Worm (Caenorhabditis elegans) whole organism, L2 larva: ENCODE results near the gene rig-3.
A peak's percentile ranks its signal among the peaks of the same experiment; 100 is the strongest.

Experiments used
- F13H6.1 ChIP-seq: sonication (generic microtip); optimal IDR thresholded peaks from 2 replicates; lab custom pipeline; 2016; ENCODE audit warnings: missing genetic modification characterization, missing compliant biosample characterization
- R02D3.7 ChIP-seq: fragments of 150-350 bp; optimal IDR thresholded peaks from 2 replicates; lab custom pipeline; 2014; ENCODE audit warnings: missing biosample characterization, missing genetic modification characterization
- ZK546.5 ChIP-seq: sonication (generic microtip); optimal IDR thresholded peaks from 2 replicates; lab custom pipeline; 2017; ENCODE audit warnings: missing biosample characterization, missing genetic modification characterization
- alr-1 ChIP-seq: fragments of 150-350 bp; optimal IDR thresholded peaks from 2 replicates; lab custom pipeline; 2014; ENCODE audit warnings: missing biosample characterization, missing genetic modification characterization
- aly-2 ChIP-seq: fragments of 150-350 bp; optimal IDR thresholded peaks from 2 replicates; lab custom pipeline; 2014; ENCODE audit warnings: missing biosample characterization, missing genetic modification characterization
- ama-1 ChIP-seq: fragments of 150-350 bp; optimal IDR thresholded peaks from 2 replicates; lab custom pipeline; 2018; ENCODE audit warnings: inconsistent platforms
- blmp-1 ChIP-seq: sonication (generic microtip); optimal IDR thresholded peaks from 2 replicates; lab custom pipeline; 2017; ENCODE audit warnings: missing genetic modification characterization, mild to moderate bottlenecking, missing compliant biosample characterization, antibody characterized with exemption, moderate library complexity; ENCODE audit not compliant: insufficient read depth
- ceh-16 ChIP-seq: fragments of 150-350 bp; optimal IDR thresholded peaks from 2 replicates; lab custom pipeline; 2014; ENCODE audit warnings: missing biosample characterization, missing genetic modification characterization
- ceh-82 ChIP-seq: fragments of 150-350 bp; optimal IDR thresholded peaks from 2 replicates; lab custom pipeline; 2014; ENCODE audit warnings: missing biosample characterization, missing genetic modification characterization
- crh-2 ChIP-seq: sonication (generic microtip); optimal IDR thresholded peaks from 2 replicates; lab custom pipeline; 2017; ENCODE audit warnings: missing biosample characterization, missing genetic modification characterization
- dmd-4 ChIP-seq: sonication (generic microtip); optimal IDR thresholded peaks from 2 replicates; lab custom pipeline; 2017; ENCODE audit warnings: missing biosample characterization, missing genetic modification characterization
- egl-27 ChIP-seq: sonication (generic microtip); optimal IDR thresholded peaks from 3 replicates; lab custom pipeline; 2017; ENCODE audit warnings: missing biosample characterization, missing genetic modification reagents, missing genetic modification characterization
- fos-1 ChIP-seq: fragments of 150-350 bp; optimal IDR thresholded peaks from 2 replicates; lab custom pipeline; 2014; ENCODE audit warnings: missing biosample characterization, missing genetic modification characterization
- gmeb-1 ChIP-seq: fragments of 150-350 bp; optimal IDR thresholded peaks from 2 replicates; lab custom pipeline; 2014; ENCODE audit warnings: missing biosample characterization, missing genetic modification characterization
- lin-11 ChIP-seq: fragments of 150-350 bp; sonication (generic microtip); optimal IDR thresholded peaks from 2 replicates; lab custom pipeline; 2014; ENCODE audit warnings: missing biosample characterization, missing genetic modification characterization, inconsistent platforms, mixed read lengths
- lin-13 ChIP-seq: fragments of 150-350 bp; optimal IDR thresholded peaks from 2 replicates; lab custom pipeline; 2014; ENCODE audit warnings: missing biosample characterization, missing genetic modification reagents, missing genetic modification characterization
- lin-39 ChIP-seq: fragments of 150-350 bp; optimal IDR thresholded peaks from 2 replicates; lab custom pipeline; 2014; ENCODE audit warnings: missing biosample characterization, missing genetic modification reagents, missing genetic modification characterization
- lsy-2 ChIP-seq, 2 experiments: fragments of 150-350 bp in 1 of 2; sonication (generic microtip) in 1 of 2; optimal IDR thresholded peaks; 2 replicates each; lab custom pipeline; 2014 to 2017; ENCODE audit warnings: missing biosample characterization in 2 of 2, missing genetic modification characterization in 2 of 2
- mab-5 ChIP-seq: fragments of 150-350 bp; optimal IDR thresholded peaks from 2 replicates; lab custom pipeline; 2014; ENCODE audit warnings: missing biosample characterization, missing genetic modification characterization
- mbf-1 ChIP-seq: sonication (generic microtip); optimal IDR thresholded peaks from 2 replicates; lab custom pipeline; 2017; ENCODE audit warnings: missing biosample characterization, missing genetic modification characterization
- mdl-1 ChIP-seq, 2 experiments: fragments of 150-350 bp in 1 of 2; sonication (generic microtip) in 1 of 2; optimal IDR thresholded peaks; 2 replicates each; lab custom pipeline; 2017; ENCODE audit warnings: missing biosample characterization in 2 of 2, missing genetic modification characterization in 2 of 2
- nhr-10 ChIP-seq: sonication (generic microtip); optimal IDR thresholded peaks from 2 replicates; lab custom pipeline; 2017; ENCODE audit warnings: missing biosample characterization, missing genetic modification characterization
- nhr-11 ChIP-seq: fragments of 150-350 bp; optimal IDR thresholded peaks from 2 replicates; lab custom pipeline; 2014; ENCODE audit warnings: missing biosample characterization, missing genetic modification characterization
- nhr-12 ChIP-seq: fragments of 150-350 bp; optimal IDR thresholded peaks from 2 replicates; lab custom pipeline; 2014; ENCODE audit warnings: missing biosample characterization, missing genetic modification characterization
- nhr-129 ChIP-seq: fragments of 150-350 bp; optimal IDR thresholded peaks from 2 replicates; lab custom pipeline; 2014; ENCODE audit warnings: missing biosample characterization, missing genetic modification characterization
- nhr-21 ChIP-seq: fragments of 150-350 bp; optimal IDR thresholded peaks from 2 replicates; lab custom pipeline; 2014; ENCODE audit warnings: missing biosample characterization, missing genetic modification characterization
- nhr-237 ChIP-seq: fragments of 150-350 bp; optimal IDR thresholded peaks from 2 replicates; lab custom pipeline; 2014; ENCODE audit warnings: missing biosample characterization, missing genetic modification characterization
- nhr-25 ChIP-seq: fragments of 150-350 bp; sonication (generic microtip); optimal IDR thresholded peaks from 3 replicates; lab custom pipeline; 2014; ENCODE audit warnings: missing biosample characterization, missing genetic modification characterization
- nhr-6 ChIP-seq: fragments of 150-350 bp; optimal IDR thresholded peaks from 2 replicates; lab custom pipeline; 2014; ENCODE audit warnings: missing biosample characterization, missing genetic modification characterization
- nhr-77 ChIP-seq: fragments of 150-350 bp; optimal IDR thresholded peaks from 2 replicates; lab custom pipeline; 2014; ENCODE audit warnings: missing biosample characterization, missing genetic modification characterization
- peb-1 ChIP-seq: fragments of 150-350 bp; optimal IDR thresholded peaks from 2 replicates; lab custom pipeline; 2014; ENCODE audit warnings: missing biosample characterization, missing genetic modification characterization
- sem-4 ChIP-seq: fragments of 150-350 bp; optimal IDR thresholded peaks from 2 replicates; lab custom pipeline; 2014; ENCODE audit warnings: missing biosample characterization, missing genetic modification reagents, missing genetic modification characterization
- skn-1 ChIP-seq: sonication (generic microtip); optimal IDR thresholded peaks from 2 replicates; lab custom pipeline; 2017; ENCODE audit warnings: missing biosample characterization, missing genetic modification characterization
- sma-3 ChIP-seq: sonication (generic microtip); optimal IDR thresholded peaks from 2 replicates; lab custom pipeline; 2016; ENCODE audit warnings: missing genetic modification reagents, missing genetic modification characterization, missing compliant biosample characterization
- sma-9 ChIP-seq, 2 experiments: fragments of 150-350 bp in 1 of 2; sonication (generic microtip) in 1 of 2; optimal IDR thresholded peaks; 2 replicates each; lab custom pipeline; 2014 to 2016; ENCODE audit warnings: missing genetic modification characterization in 2 of 2, mild to moderate bottlenecking in 1 of 2, missing biosample characterization in 1 of 2, missing compliant biosample characterization in 1 of 2, missing genetic modification reagents in 1 of 2, moderate library complexity in 1 of 2
- snpc-4 ChIP-seq: fragments of 150-350 bp; optimal IDR thresholded peaks from 2 replicates; lab custom pipeline; 2014; ENCODE audit warnings: missing biosample characterization, missing genetic modification characterization
- unc-39 ChIP-seq: fragments of 150-350 bp; optimal IDR thresholded peaks from 2 replicates; lab custom pipeline; 2014; ENCODE audit warnings: missing biosample characterization, missing genetic modification characterization
- unc-62 ChIP-seq: fragments of 150-350 bp; optimal IDR thresholded peaks from 2 replicates; lab custom pipeline; 2014; ENCODE audit warnings: missing biosample characterization, missing genetic modification reagents, missing genetic modification characterization
- ztf-11 ChIP-seq: sonication (generic microtip); optimal IDR thresholded peaks from 2 replicates; lab custom pipeline; 2017; ENCODE audit warnings: missing biosample characterization, missing genetic modification characterization

Gene rig-3

ce11 chrX:6884439-6884838, 31.0 kb downstream of the rig-3 start:
- TF ChIP-seq ZK546.5 = no peak
- no peak for TF ChIP-seq nhr-21
- no peak for TF ChIP-seq ztf-11 (tag; lab: Kevin White, UChicago)
- no peak for TF ChIP-seq R02D3.7 (tag; lab: Kevin White, UChicago)
- no peak for TF ChIP-seq sma-3 (GFP tag; lab: Kevin White, UChicago)
- no peak for TF ChIP-seq peb-1 (tag; lab: Kevin White, UChicago)

ce11 chrX:6885227-6885853, 31.9 kb downstream of the rig-3 start, which contains the start of gene F41C6.7:
F41C6.7 (minus strand) TSS chrX:6885277.
- TF ChIP-seq crh-2 = no peak
- TF ChIP-seq snpc-4 (tag; lab: Kevin White, UChicago) = no peak
- no peak for TF ChIP-seq nhr-77 (tag; lab: Kevin White, UChicago)
- peak; percentile 23 for TF ChIP-seq fos-1

ce11 chrX:6888208-6888607, 34.8 kb downstream of the rig-3 start:
- TF ChIP-seq R02D3.7 (tag; lab: Kevin White, UChicago) = no peak
- no peak for TF ChIP-seq nhr-10 (tag; lab: Kevin White, UChicago)
- TF ChIP-seq nhr-12 (tag; lab: Kevin White, UChicago) = no peak
- TF ChIP-seq ama-1 (lab: Kevin White, UChicago) = no peak
- no peak for TF ChIP-seq sma-9 (GFP tag; optimal IDR thresholded peaks at IDR 0.05; lab: Kevin White, UChicago)
- TF ChIP-seq sma-9 (tag; optimal IDR thresholded peaks at IDR 0.05; lab: Kevin White, UChicago) = no peak
- TF ChIP-seq nhr-6 (tag; lab: Kevin White, UChicago) = no peak
- no peak for TF ChIP-seq ceh-82 (tag; lab: Kevin White, UChicago)
- TF ChIP-seq snpc-4 (tag; lab: Kevin White, UChicago) = no peak
- no peak for TF ChIP-seq nhr-11 (tag; lab: Kevin White, UChicago)
- no peak for TF ChIP-seq peb-1 (tag; lab: Kevin White, UChicago)
- TF ChIP-seq crh-2 = no peak
- TF ChIP-seq lin-39 (tag; lab: Kevin White, UChicago) = no peak
- TF ChIP-seq alr-1 (tag; lab: Kevin White, UChicago) = no peak
- TF ChIP-seq dmd-4 (tag; lab: Kevin White, UChicago) = no peak
- no peak for TF ChIP-seq skn-1 (tag; lab: Kevin White, UChicago)
- TF ChIP-seq mdl-1 (tag; optimal IDR thresholded peaks at IDR 0.05; lab: Kevin White, UChicago) = no peak
- TF ChIP-seq sma-3 (GFP tag; lab: Kevin White, UChicago) = no peak

DNA sequence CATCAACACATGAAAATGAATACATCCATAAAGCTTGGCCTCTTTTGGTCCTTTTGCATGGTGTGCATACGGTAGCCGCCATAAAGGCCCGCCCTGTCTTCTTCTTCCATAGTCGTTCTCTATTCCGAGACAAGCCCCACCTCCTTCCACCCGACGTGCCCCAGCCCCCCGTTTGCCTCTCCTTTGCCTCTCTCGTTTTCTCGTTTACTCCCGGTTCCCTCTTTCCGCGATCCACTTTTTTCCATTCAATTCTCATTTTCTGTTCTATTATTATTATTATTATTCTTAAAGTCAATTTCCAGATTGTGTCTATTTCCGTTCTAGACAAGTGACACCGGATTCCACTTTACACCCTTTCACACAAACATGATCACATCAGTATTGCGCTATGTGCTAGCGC, 36.0 kb downstream of the rig-3 start, which contains the start of gene unc-6:
TSS of gene unc-6 (plus strand) at position 301 of the 400 bp plus-strand sequence.
- TF ChIP-seq peb-1 (tag; lab: Kevin White, UChicago) (no peak), nhr-12 (tag; lab: Kevin White, UChicago) (no peak), skn-1 (tag; lab: Kevin White, UChicago) (no peak), ZK546.5 (no peak), mdl-1 (tag; optimal IDR thresholded peaks at IDR 0.05; lab: Kevin White, UChicago) (no peak), crh-2 (no peak), ama-1 (lab: Kevin White, UChicago) (no peak), nhr-25 (no peak), mab-5 (tag; lab: Kevin White, UChicago) (no peak), blmp-1 (no peak)

ce11 chrX:6893074-6893473, 39.7 kb downstream of the rig-3 start:
- TF ChIP-seq lin-13 (GFP tag; lab: Kevin White, UChicago) (no peak), nhr-25 (no peak), F13H6.1 (tag; lab: Kevin White, UChicago) (peak; percentile 14), lin-11 (tag; lab: Kevin White, UChicago) (no peak), unc-39 (tag; lab: Kevin White, UChicago) (no peak), ceh-16 (tag; lab: Kevin White, UChicago) (no peak), aly-2 (tag; lab: Kevin White, UChicago) (no peak)
- TF ChIP-seq, all 48 proteins: peak for 1

ce11 chrX:6894104-6894503, 40.7 kb downstream of the rig-3 start:
- TF ChIP-seq blmp-1 (no peak), gmeb-1 (tag; lab: Kevin White, UChicago) (no peak), lsy-2 (tag; optimal IDR thresholded peaks at IDR 0.05; lab: Kevin White, UChicago) (peak in 1 of 2 experiments; percentile 68), nhr-129 (peak; percentile 17), nhr-237 (tag; lab: Kevin White, UChicago) (no peak), ZK546.5 (no peak), unc-62 (GFP tag; lab: Kevin White, UChicago) (no peak), nhr-77 (tag; lab: Kevin White, UChicago) (no peak), nhr-21 (no peak), lin-39 (tag; lab: Kevin White, UChicago) (peak; percentile 6), F13H6.1 (tag; lab: Kevin White, UChicago) (peak; percentile 39), sma-3 (GFP tag; lab: Kevin White, UChicago) (no peak), R02D3.7 (tag; lab: Kevin White, UChicago) (no peak), lin-11 (tag; lab: Kevin White, UChicago) (no peak), mbf-1 (tag; lab: Kevin White, UChicago) (no peak), mdl-1 (tag; optimal IDR thresholded peaks at IDR 0.05; lab: Kevin White, UChicago) (no peak), egl-27 (tag; lab: Kevin White, UChicago) (no peak), ama-1 (lab: Kevin White, UChicago) (no peak), sem-4 (tag; lab: Kevin White, UChicago) (peak; percentile 36), nhr-10 (tag; lab: Kevin White, UChicago) (no peak), peb-1 (tag; lab: Kevin White, UChicago) (no peak), nhr-25 (no peak), skn-1 (tag; lab: Kevin White, UChicago) (no peak)
